Fruit fly (Drosophila melanogaster) whole organism: ENCODE measurements around the gene endos.

ENCODE experiments used
- CG8478 ChIP-seq: fragments of >200 bp; optimal IDR thresholded peaks from 2 replicates; lab custom pipeline; 2018; ENCODE audit warnings: inconsistent platforms
- Dll ChIP-seq: fragments of >200 bp; optimal IDR thresholded peaks from 2 replicates; lab custom pipeline; 2017
- EcR ChIP-seq, 2 experiments: fragments of >200 bp; optimal IDR thresholded peaks; 2 replicates each; lab custom pipeline; 2017; ENCODE audit warnings: missing biosample characterization in 2 of 2, missing genetic modification characterization in 2 of 2, missing genetic modification reagents in 2 of 2
- pan ChIP-seq: fragments of >200 bp; optimal IDR thresholded peaks from 2 replicates; lab custom pipeline; 2017
- psq ChIP-seq: fragments of >200 bp; optimal IDR thresholded peaks from 2 replicates; lab custom pipeline; 2017
- usp ChIP-seq: fragments of >200 bp; optimal IDR thresholded peaks from 2 replicates; lab custom pipeline; 2017; ENCODE audit warnings: missing biosample characterization, missing genetic modification characterization, mixed read lengths

endos gene

dm6 chr3L:14055815-14056516, 24.5 kb upstream of the endos start:
- TF ChIP-seq psq (lab: Kevin White, UChicago), result no peak
- TF ChIP-seq usp (GFP tag; lab: Kevin White, UChicago), result no peak
- TF ChIP-seq pan (lab: Kevin White, UChicago), result no peak
- no peak for TF ChIP-seq CG8478
- no peak for TF ChIP-seq EcR (GFP tag; optimal IDR thresholded peaks at IDR 0.05; lab: Kevin White, UChicago)
- TF ChIP-seq Dll, result no peak

- TF ChIP-seq Dll (no peak), psq (lab: Kevin White, UChicago) (no peak), pan (lab: Kevin White, UChicago) (no peak), CG8478 (no peak), EcR (GFP tag; optimal IDR thresholded peaks at IDR 0.05; lab: Kevin White, UChicago) (no peak), usp (GFP tag; lab: Kevin White, UChicago) (no peak)
Observed at dm6 chr3L:14055260-14055696, 23.8 kb upstream of the endos start.

- TF ChIP-seq Dll (no peak), usp (GFP tag; lab: Kevin White, UChicago) (no peak), pan (lab: Kevin White, UChicago) (no peak), EcR (GFP tag; optimal IDR thresholded peaks at IDR 0.05; lab: Kevin White, UChicago) (no peak), psq (lab: Kevin White, UChicago) (no peak), CG8478 (no peak)
Observed at dm6 chr3L:14053806-14054205, 22.3 kb upstream of the endos start.

- TF ChIP-seq psq (lab: Kevin White, UChicago) (no peak), usp (GFP tag; lab: Kevin White, UChicago) (no peak), Dll (no peak), EcR (GFP tag; optimal IDR thresholded peaks at IDR 0.05; lab: Kevin White, UChicago) (no peak), CG8478 (no peak), pan (lab: Kevin White, UChicago) (no peak)
Observed at dm6 chr3L:14053073-14053643, 21.7 kb upstream of the endos start, which contains the start of the genes CG13484 and Frl. Gene CG13484, minus strand, starts transcription at chr3L:14053079. Gene Frl, plus strand, starts transcription at chr3L:14053215.

- TF ChIP-seq psq (lab: Kevin White, UChicago) (no peak), CG8478 (no peak), pan (lab: Kevin White, UChicago) (no peak), Dll (no peak), EcR (GFP tag; optimal IDR thresholded peaks at IDR 0.05; lab: Kevin White, UChicago) (no peak), usp (GFP tag; lab: Kevin White, UChicago) (no peak)
Observed at dm6 chr3L:14050944-14051548, 19.5 kb upstream of the endos start, which contains the start of gene CG6833. Gene CG6833, plus strand, starts transcription at chr3L:14051206.

- TF ChIP-seq usp (GFP tag; lab: Kevin White, UChicago), result no peak
- TF ChIP-seq CG8478, result no peak
- no peak for TF ChIP-seq EcR (GFP tag; optimal IDR thresholded peaks at IDR 0.05; lab: Kevin White, UChicago)
- TF ChIP-seq pan (lab: Kevin White, UChicago), result no peak
- TF ChIP-seq psq (lab: Kevin White, UChicago), result no peak
- TF ChIP-seq Dll, result no peak
Observed at dm6 chr3L:14049620-14050253, 18.2 kb upstream of the endos start, which contains the start of gene Neurl4. Gene Neurl4, minus strand, starts transcription at chr3L:14049892.

- TF ChIP-seq psq (lab: Kevin White, UChicago), result no peak
- TF ChIP-seq Dll, result peak; percentile 71
Observed at dm6 chr3L:14037655-14038644, 6.4 kb upstream of the endos start.

- TF ChIP-seq CG8478 (no peak), EcR (GFP tag; optimal IDR thresholded peaks at IDR 0.05; lab: Kevin White, UChicago) (no peak), psq (lab: Kevin White, UChicago) (no peak), Dll (no peak), usp (GFP tag; lab: Kevin White, UChicago) (no peak), pan (lab: Kevin White, UChicago) (no peak)
Observed at dm6 chr3L:14036867-14037313, 5.4 kb upstream of the endos start, which contains the start of gene Hsp110. Gene Hsp110, plus strand, starts transcription at chr3L:14037019.

dm6 chr3L:14034476-14034875, 3.0 kb upstream of the endos start, which contains the start of gene CG6661:
Gene CG6661, plus strand, starts transcription at chr3L:14034776.
- TF ChIP-seq pan (lab: Kevin White, UChicago) (no peak), Dll (no peak), CG8478 (no peak), EcR (GFP tag; optimal IDR thresholded peaks at IDR 0.05; lab: Kevin White, UChicago) (no peak), usp (GFP tag; lab: Kevin White, UChicago) (no peak), psq (lab: Kevin White, UChicago) (no peak)
